Fruit fly (Drosophila melanogaster) S2 (cell line): ENCODE data around the gene Mst84Dd.

Experiments
- CG8478 ChIP-seq: fragments of >200 bp; optimal IDR thresholded peaks from 2 replicates; lab custom pipeline; 2018
- CTCF ChIP-seq, 2 experiments: fragments of >200 bp; optimal IDR thresholded peaks; 2 replicates each; lab custom pipeline; 2018

dm6 chr3R:7344769-7345168 is 18.8 kb downstream of the Mst84Dd start, which contains the start of gene CG31496:
- TF ChIP-seq CG8478 (no peak), CTCF (optimal IDR thresholded peaks at IDR 0.05; lab: Kevin White, UChicago) (no peak)
